Fruit fly (Drosophila melanogaster): ENCODE measurements around the gene Bdbt.

Gene Bdbt

dm6 chr3R:21151090-21151870, 32.6 kb upstream of the Bdbt start (continued):
- TF ChIP-seq CG17612 (GFP tag; IDR thresholded peaks at IDR 0.05) (0 out of 2 replicates have a peak, but pooled peaks have one; percentile 36), Ets65A (GFP tag) (no peak), NFAT (GFP tag; IDR thresholded peaks at IDR 0.05) (no peak), CG31388 (GFP tag; optimal IDR thresholded peaks at IDR 0.05) (no peak), Aef1 (GFP tag; IDR thresholded peaks at IDR 0.05) (peak; percentile 44; the same call in 1 of the 3 replicates), CG30431 (GFP tag; optimal IDR thresholded peaks at IDR 0.05) (no peak), en (GFP tag; optimal IDR thresholded peaks at IDR 0.05) (no peak), dm (GFP tag; optimal IDR thresholded peaks at IDR 0.05) (no peak), Lim3 (GFP tag; IDR thresholded peaks at IDR 0.05) (no peak), pum (GFP tag; optimal IDR thresholded peaks at IDR 0.05) (peak; percentile 20), danr (GFP tag; IDR thresholded peaks at IDR 0.05) (no peak), CG10267 (tag; optimal IDR thresholded peaks at IDR 0.05) (peak; percentile 42), Ets97D (GFP tag; optimal IDR thresholded peaks at IDR 0.05) (peak; percentile 8), CG1529 (GFP tag; optimal IDR thresholded peaks at IDR 0.05) (no peak), pros (GFP tag; optimal IDR thresholded peaks at IDR 0.05) (no peak), vnd (GFP tag; IDR thresholded peaks at IDR 0.05; ENCODE audit: partially characterized antibody) (no peak), da (GFP tag; optimal IDR thresholded peaks at IDR 0.05) (no peak), CG10209 (GFP tag; optimal IDR thresholded peaks at IDR 0.05) (peak; percentile 51), hb (GFP tag; IDR thresholded peaks at IDR 0.05; ENCODE audit: partially characterized antibody) (no peak), CG15011 (GFP tag; optimal IDR thresholded peaks at IDR 0.05) (no peak), Oli (tag; optimal IDR thresholded peaks at IDR 0.05) (peak; percentile 45), CG10274 (GFP tag; optimal IDR thresholded peaks at IDR 0.05) (no peak), sens (GFP tag) (peak; percentile 69), zf30C (GFP tag; optimal IDR thresholded peaks at IDR 0.05) (no peak), H2.0 (GFP tag; IDR thresholded peaks at IDR 0.05) (peak; percentile 52; the same call in 1 of the 2 replicates), Doc2 (GFP tag; IDR thresholded peaks at IDR 0.05) (no peak), CG1792 (GFP tag; optimal IDR thresholded peaks at IDR 0.05) (no peak), CG42726 (GFP tag; IDR thresholded peaks at IDR 0.05; ENCODE audit: partially characterized antibody) (no peak), Scr (GFP tag; IDR thresholded peaks at IDR 0.05; ENCODE audit: partially characterized antibody) (no peak), pho (GFP tag; optimal IDR thresholded peaks at IDR 0.05) (peak; percentile 62), CG10147 (GFP tag; optimal IDR thresholded peaks at IDR 0.05) (peak; percentile 54), cas (GFP tag; IDR thresholded peaks at IDR 0.05) (0 out of 2 replicates have a peak, but pooled peaks have one; percentile 39), lmd (GFP tag; IDR thresholded peaks at IDR 0.05) (peak; percentile 44; the same call in 1 of the 2 replicates), CG32532 (GFP tag; IDR thresholded peaks at IDR 0.05) (peak; percentile 83), jumu (GFP tag; optimal IDR thresholded peaks at IDR 0.05) (no peak), h (optimal IDR thresholded peaks at IDR 0.05) (no peak), knrl (GFP tag; IDR thresholded peaks at IDR 0.05; ENCODE audit: partially characterized antibody) (no peak), Mes4 (GFP tag; optimal IDR thresholded peaks at IDR 0.05) (no peak), Med (GFP tag) (peak; percentile 90), CG17568 (GFP tag; optimal IDR thresholded peaks at IDR 0.05) (peak; percentile 41), CG12391 (tag; optimal IDR thresholded peaks at IDR 0.05) (peak; percentile 58), CG15514 (GFP tag; optimal IDR thresholded peaks at IDR 0.05) (peak; percentile 46), CG3065 (GFP tag; optimal IDR thresholded peaks at IDR 0.05) (no peak), D19B (GFP tag; optimal IDR thresholded peaks at IDR 0.05) (peak; percentile 37), NfI (GFP tag; optimal IDR thresholded peaks at IDR 0.05) (peak; percentile 47), CG4328 (GFP tag; optimal IDR thresholded peaks at IDR 0.05) (no peak), nerfin-1 (tag; optimal IDR thresholded peaks at IDR 0.05) (peak; percentile 4), grn (GFP tag; optimal IDR thresholded peaks at IDR 0.05) (no peak), CrebB (tag; optimal IDR thresholded peaks at IDR 0.05) (peak; percentile 4), Oaz (GFP tag; IDR thresholded peaks at IDR 0.05) (no peak)
